Worm (Caenorhabditis elegans) whole organism, midembryonic: Measurements from ENCODE around the gene F54H5.2.

ENCODE experiments used
- T22C8.4 ChIP-seq: fragments of 200-800 bp; sonication (Bioruptor generic); IDR thresholded peaks from 2 replicates; pipeline ENCODE4 v1.3.6; 2022; ENCODE audit warnings: missing genetic modification characterization, missing compliant biosample characterization
- cog-1 ChIP-seq: sonication (generic microtip); optimal IDR thresholded peaks from 2 replicates; lab custom pipeline; 2016; ENCODE audit warnings: missing genetic modification characterization, missing compliant biosample characterization
- flt-1 ChIP-seq: fragments of 200-800 bp; sonication (Bioruptor generic); IDR thresholded peaks from 2 replicates; pipeline ENCODE4 v1.3.6; 2022; ENCODE audit warnings: missing genetic modification characterization, missing compliant biosample characterization
- klf-2 ChIP-seq: fragments of 200-800 bp; sonication (Bioruptor generic); conservative IDR thresholded peaks from 2 replicates; pipeline ENCODE4 v1.3.6; 2022; ENCODE audit warnings: missing genetic modification reagents, missing genetic modification characterization, missing compliant biosample characterization
- med-1 ChIP-seq: sonication (generic microtip); optimal IDR thresholded peaks from 2 replicates; lab custom pipeline; 2017; ENCODE audit warnings: missing genetic modification characterization, mild to moderate bottlenecking, missing compliant biosample characterization, antibody characterized with exemption, missing genetic modification reagents; ENCODE audit not compliant: insufficient read depth
- ref-1 ChIP-seq: fragments of 200-800 bp; sonication (Bioruptor generic); conservative IDR thresholded peaks from 2 replicates; pipeline ENCODE4 v1.3.6; 2022; ENCODE audit warnings: missing genetic modification reagents, missing genetic modification characterization, missing compliant biosample characterization
- tab-1 ChIP-seq: fragments of 200-800 bp; sonication (Bioruptor generic); IDR thresholded peaks from 2 replicates; pipeline ENCODE4 v1.3.6; 2022; ENCODE audit warnings: missing genetic modification characterization, missing compliant biosample characterization
- ztf-23 ChIP-seq: fragments of 200-800 bp; sonication (Bioruptor generic); IDR thresholded peaks from 2 replicates; pipeline ENCODE4 v1.3.6; 2022; ENCODE audit warnings: missing genetic modification reagents, missing genetic modification characterization, missing compliant biosample characterization
- ztf-29 ChIP-seq: fragments of 200-800 bp; sonication (Bioruptor generic); IDR thresholded peaks from 2 replicates; pipeline ENCODE4 v1.3.6; 2022; ENCODE audit warnings: missing genetic modification reagents, missing genetic modification characterization, missing compliant biosample characterization

Gene F54H5.2

ce11 chrII:6616770-6617169 is 10.5 kb upstream of the F54H5.2 start, which contains the start of gene klf-3:
Gene klf-3, plus strand, starts transcription at chrII:6616878.
- TF ChIP-seq ztf-29 (no peak), flt-1 (GFP tag; lab: Robert Waterston, UW) (no peak), tab-1 (GFP tag; lab: Robert Waterston, UW) (no peak), klf-2 (GFP tag; lab: Robert Waterston, UW) (no peak), med-1 (GFP tag; lab: Kevin White, UChicago) (no peak), T22C8.4 (no peak)

- no peak for TF ChIP-seq ztf-23 (GFP tag; lab: Robert Waterston, UW)
- TF ChIP-seq tab-1 (GFP tag; lab: Robert Waterston, UW) = no peak
- TF ChIP-seq T22C8.4 = no peak
- TF ChIP-seq ztf-29 = no peak
- TF ChIP-seq flt-1 (GFP tag; lab: Robert Waterston, UW) = no peak
- TF ChIP-seq med-1 (GFP tag; lab: Kevin White, UChicago) = no peak
- TF ChIP-seq ref-1 (GFP tag; lab: Robert Waterston, UW) = no peak
Measured at ce11 chrII:6619007-6619406, 8.3 kb upstream of the F54H5.2 start.

ce11 chrII:6621886-6622285 is 5.4 kb upstream of the F54H5.2 start, which contains the start of gene F54H5.3:
Gene F54H5.3, plus strand, starts transcription at chrII:6622186.
- TF ChIP-seq ztf-29 (no peak), flt-1 (GFP tag; lab: Robert Waterston, UW) (no peak), T22C8.4 (no peak), cog-1 (no peak), tab-1 (GFP tag; lab: Robert Waterston, UW) (no peak), ztf-23 (GFP tag; lab: Robert Waterston, UW) (no peak), klf-2 (GFP tag; lab: Robert Waterston, UW) (no peak), med-1 (GFP tag; lab: Kevin White, UChicago) (no peak), ref-1 (GFP tag; lab: Robert Waterston, UW) (no peak)

- TF ChIP-seq ztf-23 (GFP tag; lab: Robert Waterston, UW) = no peak
- no peak for TF ChIP-seq ztf-29
- no peak for TF ChIP-seq klf-2 (GFP tag; lab: Robert Waterston, UW)
- no peak for TF ChIP-seq cog-1
- TF ChIP-seq flt-1 (GFP tag; lab: Robert Waterston, UW) = no peak
- no peak for TF ChIP-seq med-1 (GFP tag; lab: Kevin White, UChicago)
Measured at ce11 chrII:6625302-6625701, 2.0 kb upstream of the F54H5.2 start, which contains the start of gene F54H5.14. Gene F54H5.14, minus strand, starts transcription at chrII:6625402.

- TF ChIP-seq klf-2 (GFP tag; lab: Robert Waterston, UW) = no peak
- TF ChIP-seq flt-1 (GFP tag; lab: Robert Waterston, UW) = no peak
- no peak for TF ChIP-seq ref-1 (GFP tag; lab: Robert Waterston, UW)
- TF ChIP-seq tab-1 (GFP tag; lab: Robert Waterston, UW) = no peak
- TF ChIP-seq ztf-29 = no peak
- no peak for TF ChIP-seq ztf-23 (GFP tag; lab: Robert Waterston, UW)
- TF ChIP-seq med-1 (GFP tag; lab: Kevin White, UChicago) = no peak
- TF ChIP-seq cog-1 = no peak
- no peak for TF ChIP-seq T22C8.4
Measured at ce11 chrII:6628397-6628796, 1.1 kb downstream of the F54H5.2 start.

- TF ChIP-seq T22C8.4 (no peak), med-1 (GFP tag; lab: Kevin White, UChicago) (no peak), cog-1 (no peak), flt-1 (GFP tag; lab: Robert Waterston, UW) (no peak), ztf-23 (GFP tag; lab: Robert Waterston, UW) (no peak), ztf-29 (no peak), tab-1 (GFP tag; lab: Robert Waterston, UW) (no peak), klf-2 (GFP tag; lab: Robert Waterston, UW) (no peak)
Measured at ce11 chrII:6629775-6630174, 2.5 kb downstream of the F54H5.2 start.

ce11 chrII:6630811-6631210 is 3.5 kb downstream of the F54H5.2 start, which contains the start of gene T19D12.4:
Gene T19D12.4, plus strand, starts transcription at chrII:6631105.
- TF ChIP-seq tab-1 (GFP tag; lab: Robert Waterston, UW) = no peak

- TF ChIP-seq ztf-29 (no peak), T22C8.4 (no peak), klf-2 (GFP tag; lab: Robert Waterston, UW) (no peak), ref-1 (GFP tag; lab: Robert Waterston, UW) (no peak), flt-1 (GFP tag; lab: Robert Waterston, UW) (no peak), tab-1 (GFP tag; lab: Robert Waterston, UW) (no peak), cog-1 (no peak), med-1 (GFP tag; lab: Kevin White, UChicago) (no peak), ztf-23 (GFP tag; lab: Robert Waterston, UW) (no peak)
Measured at ce11 chrII:6631995-6632394, 4.7 kb downstream of the F54H5.2 start.

- TF ChIP-seq ref-1 (GFP tag; lab: Robert Waterston, UW) (no peak), cog-1 (no peak), ztf-23 (GFP tag; lab: Robert Waterston, UW) (no peak), tab-1 (GFP tag; lab: Robert Waterston, UW) (no peak), flt-1 (GFP tag; lab: Robert Waterston, UW) (no peak), med-1 (GFP tag; lab: Kevin White, UChicago) (no peak), T22C8.4 (no peak), klf-2 (GFP tag; lab: Robert Waterston, UW) (no peak), ztf-29 (no peak)
Measured at ce11 chrII:6636136-6636535, 8.9 kb downstream of the F54H5.2 start, which contains the start of gene T19D12.5. Gene T19D12.5, minus strand, starts transcription at chrII:6636236.

ce11 chrII:6637854-6638253 is 10.6 kb downstream of the F54H5.2 start:
- TF ChIP-seq ref-1 (GFP tag; lab: Robert Waterston, UW) = no peak
